Worm (Caenorhabditis elegans): ENCODE data around the gene F54B3.1.

ce11 chrII:10202275-10202674, 48.8 kb upstream of the F54B3.1 start:
- peak; percentile 54 for TF ChIP-seq cog-1 (tag; optimal IDR thresholded peaks at IDR 0.05)
- TF ChIP-seq ztf-29 (GFP tag; IDR thresholded peaks at IDR 0.05) = no peak
- no peak for TF ChIP-seq med-1 (GFP tag; optimal IDR thresholded peaks at IDR 0.05; ENCODE audit: insufficient read depth)
- no peak for TF ChIP-seq ztf-23 (GFP tag; IDR thresholded peaks at IDR 0.05)
- no peak for TF ChIP-seq tab-1 (GFP tag; IDR thresholded peaks at IDR 0.05)
- no peak for TF ChIP-seq flt-1 (GFP tag; IDR thresholded peaks at IDR 0.05)
